Fruit fly (Drosophila melanogaster): ENCODE results near the gene CG11333.

dm6 chr3R:31457997-31458467 is 5.1 kb upstream of the CG11333 start:
- TF ChIP-seq CG10348 (GFP tag; IDR thresholded peaks at IDR 0.05) = no peak
- TF ChIP-seq CG12605 (GFP tag; IDR thresholded peaks at IDR 0.05) = no peak
- TF ChIP-seq CG17806 (tag; optimal IDR thresholded peaks at IDR 0.05) = no peak
- TF ChIP-seq Snoo (tag; optimal IDR thresholded peaks at IDR 0.05) = no peak

Data from whole organism, pupa.